Fruit fly (Drosophila melanogaster) S2 (cell line): ENCODE data around the gene CG12643.

Experiments used
- CG8478 ChIP-seq: fragments of >200 bp; optimal IDR thresholded peaks from 2 replicates; lab custom pipeline; 2018
- CTCF ChIP-seq, 2 experiments: fragments of >200 bp; optimal IDR thresholded peaks; 2 replicates each; lab custom pipeline; 2018

dm6 chrX:10308996-10309395, 43.9 kb upstream of the CG12643 start:
- no peak for TF ChIP-seq CG8478 (lab: Kevin White, UChicago)
- no peak for TF ChIP-seq CTCF (optimal IDR thresholded peaks at IDR 0.05; lab: Kevin White, UChicago)
